Fruit fly (Drosophila melanogaster): Measurements from ENCODE around the gene CG15535.

The CG15535 gene

dm6 chr3R:30387515-30388178, 36.1 kb downstream of the CG15535 start, which contains the start of the genes Fer2LCH and Fer1HCH:
Fer2LCH (plus strand) TSS chr3R:30387804.
Fer1HCH (minus strand) TSS chr3R:30388178.
- TF ChIP-seq psq (optimal IDR thresholded peaks at IDR 0.05) (no peak), insv (optimal IDR thresholded peaks at IDR 0.05) (no peak), Myc (optimal IDR thresholded peaks at IDR 0.05) (no peak), Sin3A (optimal IDR thresholded peaks at IDR 0.05) (no peak), h (optimal IDR thresholded peaks at IDR 0.05) (no peak), ttk (optimal IDR thresholded peaks at IDR 0.05) (no peak)

dm6 chr3R:30386759-30387437, 36.8 kb downstream of the CG15535 start:
- TF ChIP-seq insv (optimal IDR thresholded peaks at IDR 0.05) (no peak), Myc (optimal IDR thresholded peaks at IDR 0.05) (no peak), ttk (optimal IDR thresholded peaks at IDR 0.05) (no peak), Sin3A (optimal IDR thresholded peaks at IDR 0.05) (no peak), h (optimal IDR thresholded peaks at IDR 0.05) (no peak), psq (optimal IDR thresholded peaks at IDR 0.05) (no peak)

dm6 chr3R:30385531-30385930, 38.2 kb downstream of the CG15535 start:
- no peak for TF ChIP-seq insv (optimal IDR thresholded peaks at IDR 0.05)

dm6 chr3R:30383181-30383580, 40.5 kb downstream of the CG15535 start:
- TF ChIP-seq Myc (optimal IDR thresholded peaks at IDR 0.05) (no peak), ttk (optimal IDR thresholded peaks at IDR 0.05) (no peak)
